Fruit fly (Drosophila melanogaster) whole organism, embryonic: ENCODE measurements around the gene CG14511.
A peak's percentile ranks its signal among the peaks of the same experiment; 100 is the strongest.

Experiments used
- Bgb ChIP-seq: fragments of 200-800 bp; sonication (Bioruptor generic); IDR thresholded peaks from 2 replicates; pipeline ENCODE4 v1.3.6; 2022; ENCODE audit warnings: missing biosample characterization, missing genetic modification characterization; ENCODE audit not compliant: partially characterized antibody
- CG11093 ChIP-seq: fragments of 200-800 bp; sonication (Bioruptor generic); IDR thresholded peaks from 3 replicates; pipeline ENCODE4 v1.3.6; 2022; ENCODE audit warnings: missing biosample characterization, missing genetic modification characterization
- CG13424 ChIP-seq: fragments of 200-800 bp; sonication (Bioruptor generic); optimal IDR thresholded peaks from 2 replicates; lab custom pipeline; 2019; ENCODE audit warnings: missing biosample characterization, mild to moderate bottlenecking, missing genetic modification characterization, moderate library complexity
- CG14710 ChIP-seq: fragments of 200-800 bp; sonication (Bioruptor generic); optimal IDR thresholded peaks from 3 replicates; lab custom pipeline; 2019; ENCODE audit warnings: missing biosample characterization, mild to moderate bottlenecking, missing genetic modification characterization, moderate library complexity
- CG15011 ChIP-seq: fragments of 200-800 bp; sonication (Bioruptor generic); optimal IDR thresholded peaks from 3 replicates; lab custom pipeline; 2018; ENCODE audit warnings: missing biosample characterization, mild to moderate bottlenecking, missing genetic modification characterization
- CG15479 ChIP-seq: fragments of 200-800 bp; sonication (Bioruptor generic); optimal IDR thresholded peaks from 3 replicates; lab custom pipeline; 2019; ENCODE audit warnings: missing biosample characterization, mild to moderate bottlenecking, missing genetic modification characterization, moderate library complexity
- CG15696 ChIP-seq: fragments of 200-800 bp; sonication (Bioruptor generic); optimal IDR thresholded peaks from 2 replicates; lab custom pipeline; 2019; ENCODE audit warnings: missing biosample characterization, mild to moderate bottlenecking, missing genetic modification characterization, moderate library complexity
- CG16779 ChIP-seq: fragments of 200-800 bp; sonication (Bioruptor generic); IDR thresholded peaks from 2 replicates; pipeline ENCODE4 v1.3.6; 2022; ENCODE audit warnings: missing biosample characterization, missing genetic modification characterization
- CG2889 ChIP-seq: fragments of 200-800 bp; sonication (Bioruptor generic); IDR thresholded peaks from 3 replicates; pipeline ENCODE4 v1.3.6; 2022; ENCODE audit warnings: missing biosample characterization, missing genetic modification characterization
- CG30020 ChIP-seq: fragments of 200-800 bp; optimal IDR thresholded peaks from 2 replicates; lab custom pipeline; 2019; ENCODE audit warnings: missing biosample characterization, mild to moderate bottlenecking, missing genetic modification characterization, moderate library complexity
- CG34376 ChIP-seq: fragments of 200-800 bp; sonication (Bioruptor generic); optimal IDR thresholded peaks from 2 replicates; lab custom pipeline; 2018; ENCODE audit warnings: missing biosample characterization, mild to moderate bottlenecking, missing genetic modification characterization
- CG4282 ChIP-seq: fragments of 200-800 bp; sonication (Bioruptor generic); optimal IDR thresholded peaks from 2 replicates; lab custom pipeline; 2016; ENCODE audit warnings: missing biosample characterization, missing genetic modification characterization
- CG4820 ChIP-seq: fragments of 200-800 bp; sonication (Bioruptor generic); optimal IDR thresholded peaks from 3 replicates; lab custom pipeline; 2016; ENCODE audit warnings: missing biosample characterization, missing genetic modification characterization
- CG7271 ChIP-seq: fragments of 200-800 bp; sonication (Bioruptor generic); optimal IDR thresholded peaks from 2 replicates; lab custom pipeline; 2018; ENCODE audit warnings: missing biosample characterization, mild to moderate bottlenecking, missing genetic modification characterization, moderate library complexity
- CG7987 ChIP-seq: fragments of 200-800 bp; sonication (Bioruptor generic); optimal IDR thresholded peaks from 2 replicates; lab custom pipeline; 2018; ENCODE audit warnings: missing biosample characterization, mild to moderate bottlenecking, missing genetic modification characterization, moderate library complexity
- CG8478 ChIP-seq: fragments of >200 bp; optimal IDR thresholded peaks from 2 replicates; lab custom pipeline; 2018
- CG8765 ChIP-seq: fragments of 200-800 bp; sonication (Bioruptor generic); IDR thresholded peaks from 2 replicates; pipeline ENCODE4 v1.3.6; 2022; ENCODE audit warnings: missing biosample characterization, missing genetic modification characterization
- CG8924 ChIP-seq: fragments of 200-800 bp; optimal IDR thresholded peaks from 3 replicates; lab custom pipeline; 2019; ENCODE audit warnings: missing biosample characterization, mild to moderate bottlenecking, missing genetic modification characterization, moderate library complexity
- CrebB ChIP-seq: fragments of 200-800 bp; sonication (Bioruptor generic); optimal IDR thresholded peaks from 3 replicates; lab custom pipeline; 2018; ENCODE audit warnings: missing biosample characterization, mild to moderate bottlenecking, missing genetic modification characterization
- Deaf1 ChIP-seq: fragments of 200-800 bp; optimal IDR thresholded peaks from 3 replicates; lab custom pipeline; 2019; ENCODE audit warnings: missing biosample characterization, mild to moderate bottlenecking, missing genetic modification characterization, moderate library complexity
- ERR ChIP-seq: fragments of 200-800 bp; sonication (Bioruptor generic); optimal IDR thresholded peaks from 2 replicates; lab custom pipeline; 2016; ENCODE audit warnings: missing biosample characterization, missing genetic modification characterization
- GATAe ChIP-seq: fragments of 200-800 bp; sonication (Bioruptor generic); conservative IDR thresholded peaks from 2 replicates; pipeline ENCODE4 v1.3.6; 2022; ENCODE audit warnings: missing biosample characterization, missing genetic modification characterization
- Pdp1 ChIP-seq, 2 experiments: fragments of 200-800 bp; sonication (Bioruptor generic); optimal IDR thresholded peaks; 3 replicates each; lab custom pipeline; 2016; ENCODE audit warnings: missing biosample characterization in 2 of 2, missing genetic modification characterization in 2 of 2, mild to moderate bottlenecking in 1 of 2, moderate library complexity in 1 of 2
- Ptx1 ChIP-seq: fragments of 200-800 bp; sonication (Bioruptor generic); IDR thresholded peaks from 2 replicates; pipeline ENCODE4 v1.3.6; 2022; ENCODE audit warnings: missing biosample characterization, missing genetic modification characterization
- Sry-δ ChIP-seq: fragments of 200-800 bp; sonication (Bioruptor generic); optimal IDR thresholded peaks from 2 replicates; lab custom pipeline; 2016; ENCODE audit warnings: missing biosample characterization, missing genetic modification characterization
- Stat92E ChIP-seq, 3 experiments: fragments of >200 bp in 2 of 3; fragments of 200-800 bp in 1 of 3; sonication (Bioruptor generic) in 1 of 3; optimal IDR thresholded peaks; 2 replicates each; lab custom pipeline; 2017 to 2019; ENCODE audit warnings: missing biosample characterization in 3 of 3, missing genetic modification characterization in 3 of 3, mild to moderate bottlenecking in 1 of 3, moderate library complexity in 1 of 3
- Tbp ChIP-seq: fragments of >200 bp; optimal IDR thresholded peaks from 2 replicates; lab custom pipeline; 2018; ENCODE audit warnings: missing biosample characterization, missing genetic modification characterization
- ato ChIP-seq: fragments of 200-800 bp; sonication (Bioruptor generic); IDR thresholded peaks from 2 replicates; pipeline ENCODE4 v1.3.6; 2022; ENCODE audit warnings: missing biosample characterization, missing genetic modification characterization; ENCODE audit not compliant: partially characterized antibody
- bigmax ChIP-seq: fragments of 200-800 bp; sonication (Bioruptor generic); optimal IDR thresholded peaks from 2 replicates; lab custom pipeline; 2018; ENCODE audit warnings: missing biosample characterization, mild to moderate bottlenecking, missing genetic modification characterization
- cas ChIP-seq: fragments of 200-800 bp; sonication (Bioruptor generic); IDR thresholded peaks from 2 replicates; pipeline ENCODE4 v1.3.6; 2022; ENCODE audit warnings: missing biosample characterization, missing genetic modification characterization
- crol ChIP-seq: fragments of 200-800 bp; sonication (Bioruptor generic); IDR thresholded peaks from 2 replicates; pipeline ENCODE4 v1.3.6; 2022; ENCODE audit warnings: missing biosample characterization, missing genetic modification characterization
- crp ChIP-seq, 2 experiments: fragments of 200-800 bp; sonication (Bioruptor generic); optimal IDR thresholded peaks; 2 replicates in 1 of 2; 3 replicates in 1 of 2; lab custom pipeline; 2017; ENCODE audit warnings: missing biosample characterization in 2 of 2, missing genetic modification characterization in 2 of 2, mild to moderate bottlenecking in 1 of 2, moderate library complexity in 1 of 2
- cwo ChIP-seq: fragments of 200-800 bp; sonication (Bioruptor generic); optimal IDR thresholded peaks from 3 replicates; lab custom pipeline; 2017; ENCODE audit warnings: missing biosample characterization, missing genetic modification characterization, mild to moderate bottlenecking, moderate library complexity, missing genetic modification reagents
- dati ChIP-seq: fragments of 200-800 bp; sonication (Bioruptor generic); IDR thresholded peaks from 2 replicates; pipeline ENCODE4 v1.3.6; 2022; ENCODE audit warnings: missing biosample characterization, missing genetic modification characterization
- dmrt99B ChIP-seq: fragments of 200-800 bp; sonication (Bioruptor generic); optimal IDR thresholded peaks from 2 replicates; lab custom pipeline; 2018; ENCODE audit warnings: missing biosample characterization, mild to moderate bottlenecking, missing genetic modification characterization, moderate library complexity
- exex ChIP-seq: fragments of 200-800 bp; sonication (Bioruptor generic); optimal IDR thresholded peaks from 4 replicates; lab custom pipeline; 2018; ENCODE audit warnings: missing biosample characterization, mild to moderate bottlenecking, missing genetic modification characterization, moderate library complexity
- ftz-f1 ChIP-seq: fragments of 200-800 bp; sonication (Bioruptor generic); optimal IDR thresholded peaks from 2 replicates; lab custom pipeline; 2016; ENCODE audit warnings: missing biosample characterization, missing genetic modification characterization
- gsb-n ChIP-seq: fragments of 200-800 bp; sonication (Bioruptor generic); optimal IDR thresholded peaks from 3 replicates; lab custom pipeline; 2018; ENCODE audit warnings: missing biosample characterization, mild to moderate bottlenecking, missing genetic modification characterization
- h ChIP-seq: fragments of >200 bp; optimal IDR thresholded peaks from 2 replicates; lab custom pipeline; 2017
- knrl ChIP-seq: fragments of 200-800 bp; sonication (Bioruptor generic); IDR thresholded peaks from 3 replicates; pipeline ENCODE4 v1.3.6; 2022; ENCODE audit warnings: missing biosample characterization, missing genetic modification characterization; ENCODE audit not compliant: partially characterized antibody
- mirr ChIP-seq: fragments of 200-800 bp; sonication (Bioruptor generic); optimal IDR thresholded peaks from 3 replicates; lab custom pipeline; 2018; ENCODE audit warnings: missing biosample characterization, mild to moderate bottlenecking, missing genetic modification characterization
- nmo ChIP-seq: fragments of 200-800 bp; sonication (Bioruptor generic); optimal IDR thresholded peaks from 2 replicates; lab custom pipeline; 2018; ENCODE audit warnings: missing biosample characterization, mild to moderate bottlenecking, missing genetic modification characterization, moderate library complexity
- org-1 ChIP-seq: fragments of 200-800 bp; sonication (Bioruptor generic); optimal IDR thresholded peaks from 2 replicates; lab custom pipeline; 2017; ENCODE audit warnings: missing biosample characterization, missing genetic modification characterization
- pb ChIP-seq: fragments of 200-800 bp; sonication (Bioruptor generic); optimal IDR thresholded peaks from 3 replicates; lab custom pipeline; 2016; ENCODE audit warnings: missing biosample characterization, missing genetic modification characterization
- pnt ChIP-seq: fragments of 200-800 bp; sonication (Bioruptor generic); optimal IDR thresholded peaks from 3 replicates; lab custom pipeline; 2016; ENCODE audit warnings: missing biosample characterization, missing genetic modification characterization
- rib ChIP-seq: fragments of 200-800 bp; sonication (Bioruptor generic); IDR thresholded peaks from 2 replicates; pipeline ENCODE4 v1.3.6; 2022; ENCODE audit warnings: missing biosample characterization, missing genetic modification characterization
- sug ChIP-seq: fragments of 200-800 bp; optimal IDR thresholded peaks from 2 replicates; lab custom pipeline; 2019; ENCODE audit warnings: missing biosample characterization, mild to moderate bottlenecking, missing genetic modification characterization, moderate library complexity
- tin ChIP-seq: fragments of 200-800 bp; sonication (Bioruptor generic); optimal IDR thresholded peaks from 3 replicates; lab custom pipeline; 2016; ENCODE audit warnings: missing biosample characterization, missing genetic modification characterization
- vfl ChIP-seq: fragments of 200-800 bp; sonication (Bioruptor generic); optimal IDR thresholded peaks from 2 replicates; lab custom pipeline; 2016; ENCODE audit warnings: missing biosample characterization, missing genetic modification characterization

The CG14511 gene

DNA sequence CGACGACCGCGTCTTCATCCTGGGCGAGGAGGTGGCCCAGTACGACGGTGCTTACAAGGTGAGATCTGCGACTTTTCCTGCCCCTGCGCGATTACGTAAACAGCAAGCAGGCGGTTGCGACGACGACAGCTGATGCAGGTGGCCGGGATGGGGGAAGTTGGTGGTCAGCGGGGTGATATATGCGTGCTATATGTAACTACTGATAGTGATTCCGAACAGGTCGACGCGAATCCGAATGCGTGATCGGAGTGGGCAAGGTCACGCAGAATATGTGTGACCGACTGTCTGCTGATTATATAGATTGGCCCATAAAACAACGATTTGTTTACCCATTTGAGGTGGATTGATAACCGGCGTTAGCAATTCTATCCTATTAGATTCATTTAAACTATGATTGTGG lies 33.3 kb downstream of the CG14511 start:
- TF ChIP-seq Deaf1 (tag; lab: Kevin White, UChicago), result peak; percentile 56
- TF ChIP-seq crp (GFP tag; optimal IDR thresholded peaks at IDR 0.05; lab: Kevin White, UChicago), result peak in 1 of 2 experiments; percentile 3
- TF ChIP-seq Pdp1 (GFP tag; optimal IDR thresholded peaks at IDR 0.05; lab: Kevin White, UChicago), result peak in 1 of 2 experiments; percentile 97
- TF ChIP-seq CG34376 (GFP tag; lab: Kevin White, UChicago), result peak; percentile 72
- no peak for TF ChIP-seq bigmax (GFP tag; lab: Kevin White, UChicago)
- peak; percentile 52 for TF ChIP-seq ftz-f1 (GFP tag; lab: Kevin White, UChicago)
- no peak for TF ChIP-seq CG11093 (GFP tag; lab: Robert Waterston, UW)
- peak; percentile 69 for TF ChIP-seq mirr (GFP tag; lab: Kevin White, UChicago)
- TF ChIP-seq cwo, result peak; percentile 6
- no peak for TF ChIP-seq dati (GFP tag; lab: Robert Waterston, UW)
- TF ChIP-seq ERR (GFP tag; lab: Kevin White, UChicago), result peak; percentile 31
- no peak for TF ChIP-seq pb (GFP tag; lab: Kevin White, UChicago)
- no peak for TF ChIP-seq CG7271 (tag; lab: Kevin White, UChicago)
- TF ChIP-seq Bgb (GFP tag; lab: Robert Waterston, UW), result 0 out of 2 replicates have a peak, but pooled peaks have one; percentile 10
- TF ChIP-seq Sry-δ (GFP tag; lab: Kevin White, UChicago), result no peak
- TF ChIP-seq CG8478 (lab: Kevin White, UChicago), result peak; percentile 57
- TF ChIP-seq sug (tag; lab: Kevin White, UChicago), result peak; percentile 42
- TF ChIP-seq CG4820 (GFP tag; lab: Kevin White, UChicago), result no peak
- TF ChIP-seq crol, result peak; percentile 68
- no peak for TF ChIP-seq CG16779 (GFP tag; lab: Robert Waterston, UW)
- peak; percentile 77 for TF ChIP-seq CG7987
- peak; percentile 62 for TF ChIP-seq exex

DNA sequence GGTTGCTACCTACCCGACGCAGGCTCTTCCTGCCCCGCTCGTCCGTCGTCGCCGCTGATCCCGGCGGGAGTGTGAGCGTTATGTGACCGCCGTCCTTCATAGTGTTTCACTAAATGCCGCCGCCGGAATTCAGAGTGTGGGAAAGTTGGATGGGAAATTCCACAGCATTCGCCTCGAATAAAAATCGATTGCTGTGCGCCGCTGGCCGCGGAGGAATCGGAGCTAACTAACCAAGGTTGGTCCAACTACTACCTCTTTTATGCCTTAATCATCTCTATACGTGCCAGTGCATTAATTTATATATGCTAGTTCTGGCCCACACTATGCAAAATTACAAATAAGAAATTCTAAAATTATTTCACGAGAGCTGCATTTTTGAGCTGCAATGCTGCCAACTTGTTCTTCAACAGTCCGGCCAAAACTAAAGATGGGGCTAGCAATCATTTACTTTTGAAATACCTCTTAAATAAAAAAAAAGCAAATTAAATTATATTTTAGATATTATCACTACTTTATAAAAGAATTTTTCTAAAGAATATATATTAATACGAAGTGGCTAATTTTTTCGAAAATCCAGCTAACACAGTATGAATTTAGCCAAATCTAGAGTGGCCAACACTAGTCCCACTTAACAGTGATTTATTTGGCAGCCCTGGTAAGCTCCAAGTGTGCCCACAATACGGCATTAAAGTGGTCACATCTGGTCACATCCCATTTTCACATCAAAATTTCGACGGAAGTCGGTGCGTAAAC lies 34.1 kb downstream of the CG14511 start, which contains the start of the genes alpha-Man-Ib and Pdhb:
Gene alpha-Man-Ib, minus strand, starts transcription at position 425 of the 753 bp plus-strand sequence.
Gene Pdhb, plus strand, starts transcription at position 674 of the 753 bp plus-strand sequence.
- TF ChIP-seq vfl (peak; percentile 26), ato (GFP tag; lab: Robert Waterston, UW) (no peak), h (no peak), Stat92E (GFP tag; optimal IDR thresholded peaks at IDR 0.05; lab: Kevin White, UChicago) (peak in 1 of 3 experiments; percentile 11), CG15011 (no peak), gsb-n (tag; lab: Kevin White, UChicago) (no peak), dmrt99B (tag; lab: Kevin White, UChicago) (no peak), Tbp (GFP tag; lab: Kevin White, UChicago) (no peak), pnt (peak; percentile 45), knrl (GFP tag; lab: Robert Waterston, UW) (peak; percentile 66; the same call in 1 of the 3 replicates), GATAe (GFP tag; lab: Robert Waterston, UW) (peak; percentile 38; the same call in 1 of the 2 replicates), cas (peak; percentile 76), CG30020 (tag; lab: Kevin White, UChicago) (peak; percentile 76), CG15696 (peak; percentile 81), CG15479 (no peak), CG13424 (tag; lab: Kevin White, UChicago) (peak; percentile 87), CG2889 (GFP tag; lab: Robert Waterston, UW) (peak; percentile 58; the same call in 2 of the 3 replicates), CG4282 (GFP tag; lab: Kevin White, UChicago) (no peak), CG14710 (tag; lab: Kevin White, UChicago) (peak; percentile 98), org-1 (GFP tag; lab: Kevin White, UChicago) (peak; percentile 53), nmo (peak; percentile 92), CrebB (tag; lab: Kevin White, UChicago) (peak; percentile 45), CG8765 (peak; percentile 71), rib (GFP tag; lab: Robert Waterston, UW) (peak; percentile 36; the same call in 1 of the 2 replicates), tin (GFP tag; lab: Kevin White, UChicago) (peak; percentile 85), CG8924 (tag; lab: Kevin White, UChicago) (peak; percentile 66), Ptx1 (GFP tag; lab: Robert Waterston, UW) (peak; percentile 92)
